Fruit fly (Drosophila melanogaster) whole organism, wandering third instar larva: Measurements from ENCODE around the gene CG7423.

Experiments used
- Abd-B ChIP-seq: fragments of >200 bp; optimal IDR thresholded peaks from 2 replicates; lab custom pipeline; 2017; ENCODE audit warnings: missing biosample characterization, missing genetic modification characterization
- CG32264 ChIP-seq: fragments of 200-800 bp; sonication (Bioruptor generic); optimal IDR thresholded peaks from 2 replicates; lab custom pipeline; 2016; ENCODE audit warnings: missing biosample characterization, missing genetic modification characterization
- CG9705 ChIP-seq: fragments of 200-800 bp; sonication (Bioruptor generic); optimal IDR thresholded peaks from 2 replicates; lab custom pipeline; 2018; ENCODE audit warnings: missing biosample characterization, mild to moderate bottlenecking, missing genetic modification characterization
- CrebA ChIP-seq: fragments of 200-800 bp; sonication (Bioruptor generic); optimal IDR thresholded peaks from 2 replicates; lab custom pipeline; 2016; ENCODE audit warnings: missing biosample characterization, mild to moderate bottlenecking, missing genetic modification characterization, borderline replicate concordance
- Dfd ChIP-seq: fragments of >200 bp; optimal IDR thresholded peaks from 2 replicates; lab custom pipeline; 2017; ENCODE audit warnings: missing biosample characterization, missing genetic modification characterization
- GATAd ChIP-seq: sonication (Bioruptor generic); optimal IDR thresholded peaks from 2 replicates; lab custom pipeline; 2016; ENCODE audit warnings: missing biosample characterization, missing genetic modification characterization
- HLH106 ChIP-seq: fragments of 200-800 bp; optimal IDR thresholded peaks from 3 replicates; lab custom pipeline; 2019; ENCODE audit warnings: missing biosample characterization, mild to moderate bottlenecking, missing genetic modification characterization, moderate library complexity
- Hr78 ChIP-seq: fragments of >200 bp; optimal IDR thresholded peaks from 2 replicates; lab custom pipeline; 2017; ENCODE audit warnings: missing biosample characterization, missing genetic modification characterization
- Hr83 ChIP-seq: fragments of 200-300 bp; sonication (Bioruptor generic); optimal IDR thresholded peaks from 2 replicates; lab custom pipeline; 2016; ENCODE audit warnings: missing biosample characterization, mild to moderate bottlenecking, missing genetic modification characterization, moderate library complexity; ENCODE audit not compliant: poor library complexity, severe bottlenecking
- Jra ChIP-seq: sonication (Bioruptor generic); optimal IDR thresholded peaks from 2 replicates; lab custom pipeline; 2016; ENCODE audit warnings: missing biosample characterization, missing genetic modification characterization
- Myc ChIP-seq: fragments of >200 bp; optimal IDR thresholded peaks from 2 replicates; lab custom pipeline; 2017
- N ChIP-seq: fragments of >200 bp; optimal IDR thresholded peaks from 2 replicates; lab custom pipeline; 2018; ENCODE audit warnings: missing biosample characterization, missing external identifiers, missing genetic modification characterization
- OdsH ChIP-seq: fragments of 200-800 bp; sonication (Bioruptor generic); optimal IDR thresholded peaks from 2 replicates; lab custom pipeline; 2016; ENCODE audit warnings: missing biosample characterization, mild to moderate bottlenecking, missing genetic modification characterization
- Rel ChIP-seq, 2 experiments: fragments of 200-800 bp; sonication (Bioruptor generic) in 1 of 2; optimal IDR thresholded peaks; 2 replicates in 1 of 2; 3 replicates in 1 of 2; lab custom pipeline; 2016 to 2019; ENCODE audit warnings: mild to moderate bottlenecking in 2 of 2, missing biosample characterization in 2 of 2, missing genetic modification characterization in 2 of 2, moderate library complexity in 1 of 2
- Sp1 ChIP-seq: fragments of 200-800 bp; sonication (Bioruptor generic); optimal IDR thresholded peaks from 3 replicates; lab custom pipeline; 2019; ENCODE audit warnings: missing biosample characterization, mild to moderate bottlenecking, missing genetic modification characterization, moderate library complexity
- Vsx2 ChIP-seq: fragments of 200-300, 225-300 bp; sonication (Bioruptor generic); optimal IDR thresholded peaks from 2 replicates; lab custom pipeline; 2018; ENCODE audit warnings: missing biosample characterization, missing genetic modification characterization; ENCODE audit not compliant: partially characterized antibody
- br ChIP-seq: fragments of 200-800 bp; sonication (Bioruptor generic); optimal IDR thresholded peaks from 2 replicates; lab custom pipeline; 2016; ENCODE audit warnings: missing biosample characterization, missing genetic modification characterization
- brk ChIP-seq: fragments of 200-800 bp; sonication (Bioruptor generic); optimal IDR thresholded peaks from 2 replicates; lab custom pipeline; 2016; ENCODE audit warnings: missing biosample characterization, mild to moderate bottlenecking, missing genetic modification characterization
- dl ChIP-seq, 2 experiments: fragments of 175-275, 200-275 bp in 1 of 2; fragments of 200-275 bp in 1 of 2; sonication (Bioruptor generic); optimal IDR thresholded peaks; lab custom pipeline; 2018; ENCODE audit warnings: mild to moderate bottlenecking in 2 of 2, missing biosample characterization in 2 of 2, missing genetic modification characterization in 2 of 2, moderate library complexity in 2 of 2; ENCODE audit not compliant: partially characterized antibody in 2 of 2, insufficient read depth in 1 of 2
- dmrt93B ChIP-seq: fragments of 200-800 bp; sonication (Bioruptor generic); optimal IDR thresholded peaks from 2 replicates; lab custom pipeline; 2018; ENCODE audit warnings: missing biosample characterization, mild to moderate bottlenecking, missing genetic modification characterization
- ey ChIP-seq: fragments of 200-800 bp; sonication (Bioruptor generic); optimal IDR thresholded peaks from 2 replicates; lab custom pipeline; 2016; ENCODE audit warnings: missing biosample characterization, missing genetic modification characterization
- foxo ChIP-seq, 2 experiments: fragments of 200-800 bp; sonication (Bioruptor generic); optimal IDR thresholded peaks; 2 replicates in 1 of 2; 3 replicates in 1 of 2; lab custom pipeline; 2016 to 2017; ENCODE audit warnings: missing biosample characterization in 2 of 2, missing genetic modification characterization in 2 of 2
- fru ChIP-seq: fragments of 200-800 bp; sonication (Bioruptor generic); optimal IDR thresholded peaks from 3 replicates; lab custom pipeline; 2016; ENCODE audit warnings: missing biosample characterization, mild to moderate bottlenecking, missing genetic modification characterization
- h ChIP-seq: fragments of 200-800 bp; sonication (Bioruptor generic); optimal IDR thresholded peaks from 3 replicates; lab custom pipeline; 2016; ENCODE audit warnings: missing biosample characterization, mild to moderate bottlenecking, missing genetic modification characterization
- lola ChIP-seq: fragments of >200 bp; optimal IDR thresholded peaks from 2 replicates; lab custom pipeline; 2017; ENCODE audit warnings: missing biosample characterization, missing genetic modification characterization
- sv ChIP-seq: fragments of 200-800 bp; sonication (Bioruptor generic); optimal IDR thresholded peaks from 3 replicates; lab custom pipeline; 2016; ENCODE audit warnings: missing biosample characterization, missing genetic modification characterization
- tai ChIP-seq: sonication (Bioruptor generic); optimal IDR thresholded peaks from 2 replicates; lab custom pipeline; 2016; ENCODE audit warnings: missing biosample characterization, missing genetic modification characterization
- usp ChIP-seq: fragments of >200 bp; optimal IDR thresholded peaks from 2 replicates; lab custom pipeline; 2017; ENCODE audit warnings: missing biosample characterization, missing genetic modification characterization
- woc ChIP-seq: sonication (Bioruptor generic); optimal IDR thresholded peaks from 2 replicates; lab custom pipeline; 2016; ENCODE audit warnings: missing biosample characterization, mild to moderate bottlenecking, missing genetic modification characterization

Gene CG7423

DNA sequence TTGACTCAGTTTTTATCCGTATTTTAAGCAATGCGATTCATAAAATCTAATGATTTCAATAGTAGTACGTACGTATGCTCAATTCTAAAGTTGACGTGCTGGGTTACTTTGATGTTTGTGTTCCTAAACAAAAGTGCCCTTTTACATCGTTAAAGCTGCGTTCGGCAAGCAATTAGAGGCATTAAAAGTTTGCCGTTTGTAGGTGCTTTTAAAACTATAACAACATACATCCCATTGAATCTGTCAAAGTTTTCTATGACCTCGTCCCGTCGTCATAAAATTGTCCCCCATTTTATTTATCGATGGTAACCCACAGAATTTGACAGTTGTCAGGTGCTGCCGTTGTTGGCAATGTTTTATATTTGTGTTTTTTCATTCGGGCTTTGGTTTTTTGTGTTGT lies at the start of gene CG7423:
TSS of gene CG7423 (minus strand) at position 101 of the 400 bp plus-strand sequence.
- no peak for TF ChIP-seq Rel (GFP tag; optimal IDR thresholded peaks at IDR 0.05; lab: Kevin White, UChicago)
- no peak for TF ChIP-seq Rel (tag; optimal IDR thresholded peaks at IDR 0.05; lab: Kevin White, UChicago)
- no peak for TF ChIP-seq Jra (GFP tag; lab: Kevin White, UChicago)
- TF ChIP-seq brk: no peak
- TF ChIP-seq lola (GFP tag; lab: Kevin White, UChicago): no peak
- TF ChIP-seq sv (GFP tag; lab: Kevin White, UChicago): no peak
- no peak for TF ChIP-seq Dfd (GFP tag; lab: Kevin White, UChicago)
- TF ChIP-seq woc (GFP tag; lab: Kevin White, UChicago): no peak
- no peak for TF ChIP-seq tai
- TF ChIP-seq ey (GFP tag; lab: Kevin White, UChicago): no peak
- TF ChIP-seq Vsx2: no peak
- no peak for TF ChIP-seq dmrt93B (GFP tag; lab: Kevin White, UChicago)
- TF ChIP-seq Hr78 (GFP tag; lab: Kevin White, UChicago): no peak

DNA sequence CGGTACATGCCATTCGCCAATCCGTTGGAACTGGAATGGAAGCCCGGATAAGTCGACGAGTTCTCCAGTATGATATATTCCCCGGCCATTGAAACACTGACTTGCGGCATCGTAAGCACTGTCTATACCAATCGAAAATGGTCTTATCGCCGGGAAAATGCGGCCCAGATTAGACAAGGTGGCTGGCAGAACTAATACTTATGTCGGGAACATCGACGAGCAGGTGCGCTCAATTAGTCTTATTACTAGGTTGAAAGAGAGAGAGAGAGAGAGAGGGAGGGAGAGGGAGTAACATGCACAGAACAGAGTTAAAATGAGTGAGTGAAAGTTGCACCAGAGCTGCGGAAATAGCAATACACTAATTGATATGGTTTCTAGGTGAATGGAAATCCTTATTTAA lies 44.1 kb upstream of the CG7423 start, which contains the start of gene tgy:
TSS of gene tgy (minus strand) at position 101 of the 400 bp plus-strand sequence.
- no peak for TF ChIP-seq dmrt93B (GFP tag; lab: Kevin White, UChicago)
- TF ChIP-seq Sp1 (GFP tag; lab: Kevin White, UChicago): no peak
- no peak for TF ChIP-seq Abd-B
- no peak for TF ChIP-seq brk
- no peak for TF ChIP-seq CG32264 (GFP tag; lab: Kevin White, UChicago)
- TF ChIP-seq Dfd (GFP tag; lab: Kevin White, UChicago): no peak
- TF ChIP-seq br (GFP tag; lab: Kevin White, UChicago): no peak
- TF ChIP-seq dl (GFP tag; optimal IDR thresholded peaks at IDR 0.05; lab: Kevin White, UChicago; ENCODE audit: insufficient read depth in 1 of 2, partially characterized antibody in 2 of 2): peak in 1 of 2 experiments; percentile 6
- TF ChIP-seq Myc (lab: Kevin White, UChicago): no peak
- no peak for TF ChIP-seq CG9705 (GFP tag; lab: Kevin White, UChicago)
- TF ChIP-seq tai: no peak
- no peak for TF ChIP-seq lola (GFP tag; lab: Kevin White, UChicago)
- no peak for TF ChIP-seq GATAd (GFP tag; lab: Kevin White, UChicago)
- TF ChIP-seq fru: peak; percentile 76
- no peak for TF ChIP-seq woc (GFP tag; lab: Kevin White, UChicago)
- no peak for TF ChIP-seq Jra (GFP tag; lab: Kevin White, UChicago)
- no peak for TF ChIP-seq h (GFP tag; lab: Kevin White, UChicago)
- no peak for TF ChIP-seq Hr83 (GFP tag; lab: Kevin White, UChicago)

DNA sequence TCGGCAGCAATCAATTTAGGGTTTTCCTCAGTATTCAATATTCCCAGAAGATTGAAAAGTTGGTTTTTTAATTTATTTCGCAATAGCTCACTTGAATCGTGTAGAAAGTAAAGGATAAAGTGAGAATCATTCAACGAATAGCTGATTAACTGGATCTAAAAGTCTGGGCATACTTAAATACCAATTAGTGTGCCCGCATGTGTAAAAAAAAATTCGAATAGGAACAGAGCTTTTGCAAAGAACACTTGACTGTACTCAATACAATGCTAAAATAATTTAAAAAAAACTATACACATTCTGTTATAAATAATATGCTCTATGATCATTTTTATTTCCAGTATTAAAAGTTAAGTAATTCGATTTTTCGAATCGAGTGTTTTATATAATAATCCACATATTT lies 41.2 kb upstream of the CG7423 start, which contains the start of gene CG15882:
TSS of gene CG15882 (minus strand) at position 101 of the 400 bp plus-strand sequence.
- TF ChIP-seq CrebA (GFP tag; lab: Kevin White, UChicago) (no peak), GATAd (GFP tag; lab: Kevin White, UChicago) (no peak), Rel (GFP tag; optimal IDR thresholded peaks at IDR 0.05; lab: Kevin White, UChicago) (no peak), Rel (tag; optimal IDR thresholded peaks at IDR 0.05; lab: Kevin White, UChicago) (no peak), HLH106 (tag; lab: Kevin White, UChicago) (no peak), Hr78 (GFP tag; lab: Kevin White, UChicago) (no peak), N (GFP tag; lab: Kevin White, UChicago) (no peak), CG9705 (GFP tag; lab: Kevin White, UChicago) (no peak), usp (no peak), Vsx2 (no peak), foxo (GFP tag; optimal IDR thresholded peaks at IDR 0.05; lab: Kevin White, UChicago) (no peak), Myc (lab: Kevin White, UChicago) (no peak), OdsH (GFP tag; lab: Kevin White, UChicago) (no peak), dl (GFP tag; optimal IDR thresholded peaks at IDR 0.05; lab: Kevin White, UChicago; ENCODE audit: insufficient read depth in 1 of 2, partially characterized antibody in 2 of 2) (no peak)
- TF ChIP-seq, all 38 proteins: peak for 0

DNA sequence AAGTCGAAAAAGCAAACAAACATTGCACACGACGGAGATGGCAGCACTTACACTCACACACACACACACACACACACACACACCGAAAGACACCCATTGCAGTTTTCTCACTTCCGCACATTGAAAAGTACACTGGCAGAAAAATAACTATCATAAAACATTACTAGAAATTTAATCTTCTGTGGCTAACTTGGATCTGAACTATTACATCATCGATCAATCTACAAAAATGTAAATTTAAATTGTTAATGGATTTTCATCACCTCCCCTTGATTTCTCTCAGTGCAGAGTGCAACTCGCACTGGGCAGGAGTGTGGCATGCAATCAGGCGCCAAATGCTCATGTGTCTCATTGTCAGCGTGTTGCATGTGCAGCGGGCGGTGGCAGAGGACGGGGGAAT lies 37.3 kb upstream of the CG7423 start:
- TF ChIP-seq Myc (lab: Kevin White, UChicago): no peak
- peak in 1 of 2 experiments; percentile 4 for TF ChIP-seq foxo (GFP tag; optimal IDR thresholded peaks at IDR 0.05; lab: Kevin White, UChicago)
